Fruit fly (Drosophila melanogaster) whole organism, embryonic: ENCODE results near the gene VhaM9.7-d.

Source experiments
- Aef1 ChIP-seq: fragments of 200-800 bp; sonication (Bioruptor generic); IDR thresholded peaks from 3 replicates; pipeline ENCODE4 v1.3.6; 2022; ENCODE audit warnings: missing biosample characterization, missing genetic modification characterization
- Atf3 ChIP-seq: fragments of 200-800 bp; sonication (Bioruptor generic); optimal IDR thresholded peaks from 3 replicates; lab custom pipeline; 2016; ENCODE audit warnings: missing biosample characterization, missing genetic modification characterization
- CG10147 ChIP-seq: fragments of 200-800 bp; sonication (Bioruptor generic); optimal IDR thresholded peaks from 2 replicates; lab custom pipeline; 2019; ENCODE audit warnings: missing biosample characterization, mild to moderate bottlenecking, missing genetic modification characterization, moderate library complexity
- CG10209 ChIP-seq: fragments of 200-800 bp; sonication (Bioruptor generic); optimal IDR thresholded peaks from 3 replicates; lab custom pipeline; 2017; ENCODE audit warnings: missing biosample characterization, mild to moderate bottlenecking, missing genetic modification characterization, missing genetic modification reagents
- CG11093 ChIP-seq: fragments of 200-800 bp; sonication (Bioruptor generic); IDR thresholded peaks from 3 replicates; pipeline ENCODE4 v1.3.6; 2022; ENCODE audit warnings: missing biosample characterization, missing genetic modification characterization
- CG11247 ChIP-seq: fragments of 200-800 bp; sonication (Bioruptor generic); IDR thresholded peaks from 2 replicates; pipeline ENCODE4 v1.3.6; 2022; ENCODE audit warnings: missing biosample characterization, missing genetic modification characterization
- CG12104 ChIP-seq: fragments of 200-800 bp; sonication (Bioruptor generic); optimal IDR thresholded peaks from 3 replicates; lab custom pipeline; 2016; ENCODE audit warnings: missing biosample characterization, missing genetic modification characterization
- CG12299 ChIP-seq: fragments of 200-800 bp; sonication (Bioruptor generic); optimal IDR thresholded peaks from 2 replicates; lab custom pipeline; 2018; ENCODE audit warnings: missing biosample characterization, mild to moderate bottlenecking, missing genetic modification characterization
- CG12769 ChIP-seq: fragments of 200-800 bp; sonication (Bioruptor generic); optimal IDR thresholded peaks from 2 replicates; lab custom pipeline; 2019; ENCODE audit warnings: missing biosample characterization, mild to moderate bottlenecking, missing genetic modification characterization, moderate library complexity
- CG13424 ChIP-seq: fragments of 200-800 bp; sonication (Bioruptor generic); optimal IDR thresholded peaks from 2 replicates; lab custom pipeline; 2019; ENCODE audit warnings: missing biosample characterization, mild to moderate bottlenecking, missing genetic modification characterization, moderate library complexity
- CG14667 ChIP-seq: fragments of 200-800 bp; sonication (Bioruptor generic); IDR thresholded peaks from 2 replicates; pipeline ENCODE4 v1.3.6; 2022; ENCODE audit warnings: missing biosample characterization, missing genetic modification characterization
- CG15011 ChIP-seq: fragments of 200-800 bp; sonication (Bioruptor generic); optimal IDR thresholded peaks from 3 replicates; lab custom pipeline; 2018; ENCODE audit warnings: missing biosample characterization, mild to moderate bottlenecking, missing genetic modification characterization
- CG15514 ChIP-seq: fragments of 200-800 bp; sonication (Bioruptor generic); optimal IDR thresholded peaks from 3 replicates; lab custom pipeline; 2017; ENCODE audit warnings: missing biosample characterization, missing genetic modification characterization, mild to moderate bottlenecking, moderate library complexity, missing genetic modification reagents
- CG17361 ChIP-seq: fragments of 200-800 bp; sonication (Bioruptor generic); IDR thresholded peaks from 3 replicates; pipeline ENCODE4 v1.3.6; 2022; ENCODE audit warnings: missing biosample characterization, missing genetic modification characterization
- CG3281 ChIP-seq: fragments of 200-800 bp; sonication (Bioruptor generic); optimal IDR thresholded peaks from 3 replicates; lab custom pipeline; 2017; ENCODE audit warnings: missing biosample characterization, mild to moderate bottlenecking, missing genetic modification characterization
- CG3407 ChIP-seq: fragments of 200-800 bp; sonication (Bioruptor generic); optimal IDR thresholded peaks from 2 replicates; lab custom pipeline; 2018; ENCODE audit warnings: missing biosample characterization, mild to moderate bottlenecking, missing genetic modification characterization
- CG6854 ChIP-seq: fragments of 200-800 bp; sonication (Bioruptor generic); optimal IDR thresholded peaks from 3 replicates; lab custom pipeline; 2017; ENCODE audit warnings: missing biosample characterization, mild to moderate bottlenecking, missing genetic modification characterization
- CG7786 ChIP-seq: fragments of 200-800 bp; sonication (Bioruptor generic); optimal IDR thresholded peaks from 2 replicates; lab custom pipeline; 2016; ENCODE audit warnings: missing biosample characterization, missing genetic modification characterization
- CG8359 ChIP-seq: fragments of 200-800 bp; sonication (Bioruptor generic); optimal IDR thresholded peaks from 2 replicates; lab custom pipeline; 2017; ENCODE audit warnings: missing biosample characterization, mild to moderate bottlenecking, missing genetic modification characterization, borderline replicate concordance
- CG9727 ChIP-seq: fragments of 200-800 bp; sonication (Bioruptor generic); optimal IDR thresholded peaks from 3 replicates; lab custom pipeline; 2017; ENCODE audit warnings: missing biosample characterization, mild to moderate bottlenecking, missing genetic modification characterization
- CrebB ChIP-seq: fragments of 200-800 bp; sonication (Bioruptor generic); optimal IDR thresholded peaks from 3 replicates; lab custom pipeline; 2018; ENCODE audit warnings: missing biosample characterization, mild to moderate bottlenecking, missing genetic modification characterization
- Fer2 ChIP-seq: fragments of 200-800 bp; sonication (Bioruptor generic); optimal IDR thresholded peaks from 2 replicates; lab custom pipeline; 2018; ENCODE audit warnings: missing biosample characterization, mild to moderate bottlenecking, missing genetic modification characterization, moderate library complexity
- HHEX ChIP-seq: fragments of 200-800 bp; sonication (Bioruptor generic); optimal IDR thresholded peaks from 3 replicates; lab custom pipeline; 2017; ENCODE audit warnings: missing biosample characterization, mild to moderate bottlenecking, missing genetic modification characterization, missing genetic modification reagents
- Hand ChIP-seq: fragments of 200-800 bp; sonication (Bioruptor generic); optimal IDR thresholded peaks from 2 replicates; lab custom pipeline; 2017; ENCODE audit warnings: mild to moderate bottlenecking, missing biosample characterization, missing genetic modification reagents, missing genetic modification characterization
- HmgD ChIP-seq: fragments of 200-800 bp; sonication (Bioruptor generic); optimal IDR thresholded peaks from 3 replicates; lab custom pipeline; 2016; ENCODE audit warnings: missing biosample characterization, missing genetic modification characterization
- Hmr ChIP-seq: fragments of 200-800 bp; sonication (Bioruptor generic); optimal IDR thresholded peaks from 3 replicates; lab custom pipeline; 2017; ENCODE audit warnings: mild to moderate bottlenecking, missing biosample characterization, missing genetic modification reagents, missing genetic modification characterization
- Hmx ChIP-seq: fragments of 200-800 bp; sonication (Bioruptor generic); optimal IDR thresholded peaks from 2 replicates; lab custom pipeline; 2016; ENCODE audit warnings: missing biosample characterization, missing genetic modification characterization
- Med ChIP-seq: fragments of 200-800 bp; sonication (Bioruptor generic); peaks from one replicate; lab custom pipeline; 2016; ENCODE audit warnings: missing biosample characterization, missing genetic modification characterization, mild to moderate bottlenecking, inconsistent platforms, moderate library complexity
- NFAT ChIP-seq: fragments of 200-800 bp; sonication (Bioruptor generic); IDR thresholded peaks from 2 replicates; pipeline ENCODE4 v1.3.6; 2022; ENCODE audit warnings: missing biosample characterization, missing genetic modification characterization
- Pdp1 ChIP-seq, 2 experiments: fragments of 200-800 bp; sonication (Bioruptor generic); optimal IDR thresholded peaks; 3 replicates each; lab custom pipeline; 2016; ENCODE audit warnings: missing biosample characterization in 2 of 2, missing genetic modification characterization in 2 of 2, mild to moderate bottlenecking in 1 of 2, moderate library complexity in 1 of 2
- amos ChIP-seq: fragments of 200-800 bp; sonication (Bioruptor generic); IDR thresholded peaks from 2 replicates; pipeline ENCODE4 v1.3.6; 2022; ENCODE audit warnings: missing biosample characterization, missing genetic modification characterization; ENCODE audit not compliant: partially characterized antibody
- cato ChIP-seq: fragments of 200-800 bp; sonication (Bioruptor generic); optimal IDR thresholded peaks from 2 replicates; lab custom pipeline; 2016; ENCODE audit warnings: missing biosample characterization, missing genetic modification characterization, borderline replicate concordance
- gsb ChIP-seq: fragments of 200-800 bp; sonication (Bioruptor generic); IDR thresholded peaks from 2 replicates; pipeline ENCODE4 v1.3.6; 2022; ENCODE audit warnings: missing biosample characterization, missing genetic modification characterization
- h ChIP-seq: fragments of >200 bp; optimal IDR thresholded peaks from 2 replicates; lab custom pipeline; 2017
- hbn ChIP-seq: fragments of 200-800 bp; sonication (Bioruptor generic); IDR thresholded peaks from 2 replicates; pipeline ENCODE4 v1.3.6; 2022; ENCODE audit warnings: missing biosample characterization, missing genetic modification characterization; ENCODE audit not compliant: partially characterized antibody
- inv ChIP-seq: fragments of 200-800 bp; sonication (Bioruptor generic); IDR thresholded peaks from 2 replicates; pipeline ENCODE4 v1.3.6; 2022; ENCODE audit warnings: missing biosample characterization, missing genetic modification characterization; ENCODE audit not compliant: partially characterized antibody
- nerfin-2 ChIP-seq: fragments of 200-800 bp; sonication (Bioruptor generic); IDR thresholded peaks from 2 replicates; pipeline ENCODE4 v1.3.6; 2022; ENCODE audit warnings: missing biosample characterization, missing genetic modification characterization; ENCODE audit not compliant: partially characterized antibody
- nmo ChIP-seq: fragments of 200-800 bp; sonication (Bioruptor generic); optimal IDR thresholded peaks from 2 replicates; lab custom pipeline; 2018; ENCODE audit warnings: missing biosample characterization, mild to moderate bottlenecking, missing genetic modification characterization, moderate library complexity
- odd ChIP-seq: fragments of 200-800 bp; sonication (Bioruptor generic); optimal IDR thresholded peaks from 2 replicates; lab custom pipeline; 2017; ENCODE audit warnings: missing biosample characterization, mild to moderate bottlenecking, missing genetic modification characterization
- org-1 ChIP-seq: fragments of 200-800 bp; sonication (Bioruptor generic); optimal IDR thresholded peaks from 2 replicates; lab custom pipeline; 2017; ENCODE audit warnings: missing biosample characterization, missing genetic modification characterization
- phol ChIP-seq: fragments of 200-800 bp; sonication (Bioruptor generic); optimal IDR thresholded peaks from 3 replicates; lab custom pipeline; 2018; ENCODE audit warnings: missing biosample characterization, mild to moderate bottlenecking, missing genetic modification characterization, moderate library complexity
- pzg ChIP-seq: fragments of 200-800 bp; sonication (Bioruptor generic); optimal IDR thresholded peaks from 3 replicates; lab custom pipeline; 2018; ENCODE audit warnings: missing biosample characterization, mild to moderate bottlenecking, missing genetic modification characterization, moderate library complexity
- sob ChIP-seq: fragments of 200-800 bp; sonication (Bioruptor generic); IDR thresholded peaks from 2 replicates; pipeline ENCODE4 v1.3.6; 2022; ENCODE audit warnings: missing biosample characterization, missing genetic modification characterization
- stwl ChIP-seq: fragments of 200-800 bp; sonication (Bioruptor generic); optimal IDR thresholded peaks from 3 replicates; lab custom pipeline; 2018; ENCODE audit warnings: missing biosample characterization, mild to moderate bottlenecking, missing genetic modification characterization, moderate library complexity
- tgo ChIP-seq: fragments of 200-800 bp; sonication (Bioruptor generic); IDR thresholded peaks from 3 replicates; pipeline ENCODE4 v1.3.6; 2022; ENCODE audit warnings: missing biosample characterization, missing genetic modification characterization
- tin ChIP-seq: fragments of 200-800 bp; sonication (Bioruptor generic); optimal IDR thresholded peaks from 3 replicates; lab custom pipeline; 2016; ENCODE audit warnings: missing biosample characterization, missing genetic modification characterization
- trem ChIP-seq: fragments of 200-800 bp; optimal IDR thresholded peaks from 3 replicates; lab custom pipeline; 2019; ENCODE audit warnings: missing biosample characterization, mild to moderate bottlenecking, missing genetic modification characterization, moderate library complexity
- twi ChIP-seq: fragments of 200-800 bp; optimal IDR thresholded peaks from 2 replicates; lab custom pipeline; 2019; ENCODE audit warnings: missing biosample characterization, mild to moderate bottlenecking, missing genetic modification characterization, moderate library complexity
- wek ChIP-seq: fragments of 200-800 bp; sonication (Bioruptor generic); optimal IDR thresholded peaks from 3 replicates; lab custom pipeline; 2018; ENCODE audit warnings: missing biosample characterization, mild to moderate bottlenecking, missing genetic modification characterization, moderate library complexity
- z ChIP-seq: fragments of 200-800 bp; sonication (Bioruptor generic); IDR thresholded peaks from 3 replicates; pipeline ENCODE4 v1.3.6; 2022; ENCODE audit warnings: missing biosample characterization, missing genetic modification characterization

The VhaM9.7-d gene

DNA sequence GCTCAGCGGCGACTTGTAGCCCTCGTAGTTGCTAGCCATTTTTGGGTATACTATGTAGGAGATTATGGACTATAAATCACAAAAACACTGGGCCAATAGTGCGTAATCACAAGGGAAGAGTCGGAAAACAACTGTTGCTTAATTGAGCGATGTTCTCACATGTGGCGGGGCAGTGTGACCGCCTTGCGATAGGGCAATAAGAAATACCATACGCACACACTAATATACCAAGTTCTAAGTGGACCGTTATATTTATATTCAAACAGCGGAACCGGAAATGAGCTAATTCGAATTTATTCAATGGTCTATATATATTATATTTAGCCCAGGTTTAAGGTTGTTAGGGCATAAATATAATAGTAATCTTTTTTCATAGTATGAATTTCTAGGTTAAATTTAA lies 46.0 kb downstream of the VhaM9.7-d start, which contains the start of gene Adsl (continued):
- TF ChIP-seq CG3281 (GFP tag; lab: Kevin White, UChicago) (peak; percentile 83), CrebB (tag; lab: Kevin White, UChicago) (peak; percentile 86), CG7786 (GFP tag; lab: Kevin White, UChicago) (no peak), org-1 (GFP tag; lab: Kevin White, UChicago) (peak; percentile 63), Aef1 (no peak), nerfin-2 (GFP tag; lab: Robert Waterston, UW) (no peak), stwl (tag; lab: Kevin White, UChicago) (peak; percentile 99), CG13424 (tag; lab: Kevin White, UChicago) (no peak), Atf3 (GFP tag; lab: Kevin White, UChicago) (no peak), Med (GFP tag; lab: Kevin White, UChicago) (peak; percentile 95), twi (tag; lab: Kevin White, UChicago) (no peak), CG12769 (tag; lab: Kevin White, UChicago) (no peak), Hmx (no peak), cato (GFP tag; lab: Kevin White, UChicago) (peak; percentile 3), HHEX (peak; percentile 79), Hmr (GFP tag; lab: Kevin White, UChicago) (peak; percentile 83), phol (tag; lab: Kevin White, UChicago) (peak; percentile 77), CG11247 (GFP tag; lab: Robert Waterston, UW) (no peak), wek (GFP tag; lab: Kevin White, UChicago) (peak; percentile 76), NFAT (GFP tag; lab: Robert Waterston, UW) (peak; percentile 8; the same call in 1 of the 2 replicates), tgo (GFP tag; lab: Robert Waterston, UW) (peak; percentile 19; the same call in 1 of the 3 replicates), CG17361 (GFP tag; lab: Robert Waterston, UW) (no peak; the same call in 1 of the 3 replicates), hbn (0 out of 2 replicates have a peak, but pooled peaks have one; percentile 14), nmo (GFP tag; lab: Kevin White, UChicago) (peak; percentile 73), amos (GFP tag; lab: Robert Waterston, UW) (no peak), tin (GFP tag; lab: Kevin White, UChicago) (peak; percentile 24), CG3407 (GFP tag; lab: Kevin White, UChicago) (peak; percentile 72), CG14667 (GFP tag; lab: Robert Waterston, UW) (no peak), sob (GFP tag; lab: Robert Waterston, UW) (peak; percentile 60; the same call in 1 of the 2 replicates), trem (tag; lab: Kevin White, UChicago) (peak; percentile 84), CG12104 (GFP tag; lab: Kevin White, UChicago) (peak; percentile 19), Pdp1 (GFP tag; optimal IDR thresholded peaks at IDR 0.05; lab: Kevin White, UChicago) (peak in 1 of 2 experiments; percentile 84), z (0 out of 3 replicates have a peak, but pooled peaks have one; percentile 9), CG11093 (GFP tag; lab: Robert Waterston, UW) (no peak), Fer2 (tag; lab: Kevin White, UChicago) (peak; percentile 56), CG15011 (GFP tag; lab: Kevin White, UChicago) (peak; percentile 57), CG8359 (GFP tag; lab: Kevin White, UChicago) (peak; percentile 60), gsb (no peak), Hand (no peak), CG12299 (tag; lab: Kevin White, UChicago) (peak; percentile 45), CG15514 (GFP tag; lab: Kevin White, UChicago) (peak; percentile 96), inv (GFP tag; lab: Robert Waterston, UW) (no peak), CG10147 (GFP tag; lab: Kevin White, UChicago) (no peak), odd (peak; percentile 79), pzg (peak; percentile 66), HmgD (GFP tag; lab: Kevin White, UChicago) (no peak), CG6854 (GFP tag; lab: Kevin White, UChicago) (peak; percentile 61), CG9727 (GFP tag; lab: Kevin White, UChicago) (peak; percentile 82), CG10209 (GFP tag; lab: Kevin White, UChicago) (peak; percentile 68), h (no peak)
